Worm (Caenorhabditis elegans): ENCODE results near the gene brc-1.

DNA sequence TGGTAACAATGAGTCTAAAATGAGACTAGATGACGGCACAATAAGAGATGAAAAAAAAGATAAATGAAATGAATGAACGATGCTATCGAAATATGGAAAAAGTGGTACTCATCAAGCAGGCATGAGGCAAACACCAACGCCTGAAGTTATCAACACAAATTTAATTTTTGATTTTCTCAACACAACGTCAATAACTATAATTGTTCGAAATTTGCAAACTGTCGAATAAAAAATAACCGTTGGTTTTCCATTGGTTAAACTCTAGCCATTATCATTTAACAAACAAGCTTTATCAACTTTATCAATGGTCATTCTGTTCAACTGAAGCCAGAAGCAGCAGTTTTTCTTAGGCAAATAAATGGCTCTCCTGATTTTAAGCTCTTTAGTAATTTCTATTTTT is 30.5 kb downstream of the brc-1 start, which contains the start of gene cyp-25A1:
- TF ChIP-seq cog-1 (tag; optimal IDR thresholded peaks at IDR 0.05), result no peak
- TF ChIP-seq T22C8.4 (GFP tag; IDR thresholded peaks at IDR 0.05), result no peak
- TF ChIP-seq flt-1 (GFP tag; IDR thresholded peaks at IDR 0.05), result no peak
- no peak for TF ChIP-seq ref-1 (GFP tag; conservative IDR thresholded peaks at IDR 0.05)

Data from whole organism, midembryonic.